Fruit fly (Drosophila melanogaster) whole organism, prepupa: Measurements from ENCODE around the gene sage.

Experiments
- Blimp-1 ChIP-seq: fragments of 200-800 bp; sonication (Bioruptor generic); optimal IDR thresholded peaks from 3 replicates; lab custom pipeline; 2017; ENCODE audit warnings: missing biosample characterization, missing genetic modification characterization, mild to moderate bottlenecking, moderate library complexity, missing genetic modification reagents
- CG10669 ChIP-seq: fragments of 200-800 bp; sonication (Bioruptor generic); optimal IDR thresholded peaks from 3 replicates; lab custom pipeline; 2018; ENCODE audit warnings: missing biosample characterization, mild to moderate bottlenecking, missing genetic modification characterization, moderate library complexity
- CG11902 ChIP-seq: fragments of 200-800 bp; sonication (Bioruptor generic); optimal IDR thresholded peaks from 3 replicates; lab custom pipeline; 2016; ENCODE audit warnings: missing biosample characterization, missing genetic modification characterization
- CG15336 ChIP-seq: fragments of 200-800 bp; sonication (Bioruptor generic); IDR thresholded peaks from 2 replicates; pipeline ENCODE4 v1.3.6; 2022; ENCODE audit warnings: missing biosample characterization, missing genetic modification characterization
- CG1621 ChIP-seq: fragments of 200-800 bp; sonication (Bioruptor generic); optimal IDR thresholded peaks from 3 replicates; lab custom pipeline; 2018; ENCODE audit warnings: missing biosample characterization, mild to moderate bottlenecking, missing genetic modification characterization
- CG16779 ChIP-seq: fragments of 200-800 bp; sonication (Bioruptor generic); optimal IDR thresholded peaks from 3 replicates; lab custom pipeline; 2017; ENCODE audit warnings: missing biosample characterization, mild to moderate bottlenecking, missing genetic modification characterization
- CG3032 ChIP-seq: fragments of 200-800 bp; optimal IDR thresholded peaks from 2 replicates; lab custom pipeline; 2019; ENCODE audit warnings: missing biosample characterization, mild to moderate bottlenecking, missing genetic modification characterization, moderate library complexity
- CG31627 ChIP-seq: fragments of 200-800 bp; sonication (Bioruptor generic); optimal IDR thresholded peaks from 3 replicates; lab custom pipeline; 2016; ENCODE audit warnings: missing biosample characterization, missing genetic modification characterization
- CG32006 ChIP-seq: fragments of 200-800 bp; sonication (Bioruptor generic); optimal IDR thresholded peaks from 3 replicates; lab custom pipeline; 2017; ENCODE audit warnings: missing biosample characterization, mild to moderate bottlenecking, missing genetic modification characterization
- CG34406 ChIP-seq: fragments of 200-800 bp; sonication (Bioruptor generic); optimal IDR thresholded peaks from 3 replicates; lab custom pipeline; 2016; ENCODE audit warnings: missing biosample characterization, missing genetic modification characterization
- CG3919 ChIP-seq: fragments of 200-800 bp; sonication (Bioruptor generic); optimal IDR thresholded peaks from 3 replicates; lab custom pipeline; 2016; ENCODE audit warnings: missing biosample characterization, missing genetic modification characterization
- CG4318 ChIP-seq: fragments of 200-800 bp; sonication (Bioruptor generic); optimal IDR thresholded peaks from 3 replicates; lab custom pipeline; 2017; ENCODE audit warnings: missing biosample characterization, mild to moderate bottlenecking, missing genetic modification characterization
- CG6163 ChIP-seq: fragments of 200-800 bp; sonication (Bioruptor generic); IDR thresholded peaks from 3 replicates; pipeline ENCODE4 v1.3.6; 2022; ENCODE audit warnings: missing biosample characterization, missing genetic modification characterization
- CG6276 ChIP-seq: fragments of 200-800 bp; sonication (Bioruptor generic); optimal IDR thresholded peaks from 2 replicates; lab custom pipeline; 2017; ENCODE audit warnings: missing biosample characterization, mild to moderate bottlenecking, missing genetic modification characterization
- CG6792 ChIP-seq: fragments of 200-800 bp; sonication (Bioruptor generic); optimal IDR thresholded peaks from 3 replicates; lab custom pipeline; 2016; ENCODE audit warnings: missing biosample characterization, missing genetic modification characterization
- CG6808 ChIP-seq: fragments of 200-800 bp; sonication (Bioruptor generic); optimal IDR thresholded peaks from 3 replicates; lab custom pipeline; 2017; ENCODE audit warnings: missing biosample characterization, missing genetic modification characterization, mild to moderate bottlenecking, moderate library complexity, missing genetic modification reagents
- CG6854 ChIP-seq: fragments of 200-800 bp; sonication (Bioruptor generic); optimal IDR thresholded peaks from 2 replicates; lab custom pipeline; 2017; ENCODE audit warnings: missing biosample characterization, mild to moderate bottlenecking, missing genetic modification characterization
- CG7368 ChIP-seq: fragments of 200-800 bp; sonication (Bioruptor generic); optimal IDR thresholded peaks from 3 replicates; lab custom pipeline; 2016; ENCODE audit warnings: missing biosample characterization, missing genetic modification characterization
- CG8319 ChIP-seq: fragments of 200-800 bp; sonication (Bioruptor generic); optimal IDR thresholded peaks from 3 replicates; lab custom pipeline; 2016; ENCODE audit warnings: missing biosample characterization, missing genetic modification characterization
- CG9139 ChIP-seq: fragments of 200-800 bp; sonication (Bioruptor generic); optimal IDR thresholded peaks from 3 replicates; lab custom pipeline; 2017; ENCODE audit warnings: missing biosample characterization, mild to moderate bottlenecking, missing genetic modification characterization
- Eip75B ChIP-seq: fragments of 200-800 bp; sonication (Bioruptor generic); optimal IDR thresholded peaks from 3 replicates; lab custom pipeline; 2016; ENCODE audit warnings: missing biosample characterization, missing genetic modification characterization
- Eip78C ChIP-seq: fragments of 200-800 bp; sonication (Bioruptor generic); peaks from one replicate; lab custom pipeline; 2016; ENCODE audit warnings: missing biosample characterization, missing genetic modification characterization
- Gug ChIP-seq: fragments of 200-800 bp; sonication (Bioruptor generic); IDR thresholded peaks from 2 replicates; pipeline ENCODE4 v1.3.6; 2022; ENCODE audit warnings: missing biosample characterization, missing genetic modification characterization
- Hr38 ChIP-seq: sonication (Bioruptor generic); optimal IDR thresholded peaks from 2 replicates; lab custom pipeline; 2016; ENCODE audit warnings: missing biosample characterization, missing genetic modification characterization
- Hr39 ChIP-seq: fragments of 200-800 bp; sonication (Bioruptor generic); optimal IDR thresholded peaks from 2 replicates; lab custom pipeline; 2016; ENCODE audit warnings: missing biosample characterization, missing genetic modification characterization
- Hr4 ChIP-seq: fragments of 200-800 bp; sonication (Bioruptor generic); optimal IDR thresholded peaks from 3 replicates; lab custom pipeline; 2016; ENCODE audit warnings: missing biosample characterization, missing genetic modification characterization
- Smox ChIP-seq: fragments of 200-800 bp; sonication (Bioruptor generic); optimal IDR thresholded peaks from 3 replicates; lab custom pipeline; 2016; ENCODE audit warnings: missing biosample characterization, missing genetic modification characterization
- Sox102F ChIP-seq: fragments of 200-800 bp; sonication (Bioruptor generic); optimal IDR thresholded peaks from 2 replicates; lab custom pipeline; 2016; ENCODE audit warnings: missing biosample characterization, mild to moderate bottlenecking, missing genetic modification characterization
- Sox14 ChIP-seq: fragments of 200-800 bp; sonication (Bioruptor generic); optimal IDR thresholded peaks from 3 replicates; lab custom pipeline; 2016; ENCODE audit warnings: missing biosample characterization, missing genetic modification characterization
- Sox15 ChIP-seq: fragments of 200-800 bp; sonication (Bioruptor generic); optimal IDR thresholded peaks from 3 replicates; lab custom pipeline; 2016; ENCODE audit warnings: missing biosample characterization, missing genetic modification characterization
- achi ChIP-seq: fragments of 200-800 bp; sonication (Bioruptor generic); optimal IDR thresholded peaks from 3 replicates; lab custom pipeline; 2016; ENCODE audit warnings: missing biosample characterization, missing genetic modification characterization
- acj6 ChIP-seq: fragments of 200-800 bp; sonication (Bioruptor generic); optimal IDR thresholded peaks from 3 replicates; lab custom pipeline; 2016; ENCODE audit warnings: missing biosample characterization, missing genetic modification characterization
- cyc ChIP-seq: fragments of 200-800 bp; sonication (Bioruptor generic); optimal IDR thresholded peaks from 3 replicates; lab custom pipeline; 2016; ENCODE audit warnings: missing biosample characterization, missing genetic modification characterization
- dac ChIP-seq: fragments of 200-800 bp; sonication (Bioruptor generic); optimal IDR thresholded peaks from 2 replicates; lab custom pipeline; 2017; ENCODE audit warnings: missing biosample characterization, mild to moderate bottlenecking, missing genetic modification characterization
- dsx ChIP-seq: fragments of 200-800 bp; optimal IDR thresholded peaks from 3 replicates; lab custom pipeline; 2019; ENCODE audit warnings: missing biosample characterization, mild to moderate bottlenecking, missing genetic modification characterization, moderate library complexity; ENCODE audit not compliant: poor library complexity, severe bottlenecking
- eg ChIP-seq: fragments of 200-800 bp; sonication (Bioruptor generic); IDR thresholded peaks from 3 replicates; pipeline ENCODE4 v1.3.6; 2022; ENCODE audit warnings: missing biosample characterization, missing genetic modification characterization
- fd59A ChIP-seq: fragments of 200-800 bp; sonication (Bioruptor generic); optimal IDR thresholded peaks from 2 replicates; lab custom pipeline; 2017; ENCODE audit warnings: missing biosample characterization, mild to moderate bottlenecking, missing genetic modification characterization, missing genetic modification reagents
- fd85E ChIP-seq: fragments of 200-800 bp; sonication (Bioruptor generic); optimal IDR thresholded peaks from 3 replicates; lab custom pipeline; 2016; ENCODE audit warnings: missing biosample characterization, missing genetic modification characterization
- fkh ChIP-seq: fragments of 200-800 bp; sonication (Bioruptor generic); optimal IDR thresholded peaks from 3 replicates; lab custom pipeline; 2017; ENCODE audit warnings: missing biosample characterization, mild to moderate bottlenecking, missing genetic modification characterization, moderate library complexity
- lz ChIP-seq: fragments of 200-800 bp; sonication (Bioruptor generic); optimal IDR thresholded peaks from 3 replicates; lab custom pipeline; 2016; ENCODE audit warnings: missing biosample characterization, missing genetic modification characterization
- net ChIP-seq: fragments of 200-800 bp; sonication (Bioruptor generic); optimal IDR thresholded peaks from 3 replicates; lab custom pipeline; 2016; ENCODE audit warnings: missing biosample characterization, missing genetic modification characterization
- pdm3 ChIP-seq: fragments of 200-800 bp; sonication (Bioruptor generic); optimal IDR thresholded peaks from 3 replicates; lab custom pipeline; 2016; ENCODE audit warnings: missing biosample characterization, missing genetic modification characterization
- salr ChIP-seq, 2 experiments: fragments of 200-800 bp; sonication (Bioruptor generic); optimal IDR thresholded peaks; 3 replicates each; lab custom pipeline; 2016 to 2018; ENCODE audit warnings: missing biosample characterization in 2 of 2, missing genetic modification characterization in 2 of 2, mild to moderate bottlenecking in 1 of 2

The sage gene

dm6 chr3R:9224807-9225206 lies 39.1 kb downstream of the sage start (continued):
- TF ChIP-seq CG34406 (GFP tag; lab: Kevin White, UChicago) (peak; percentile 53), acj6 (GFP tag; lab: Kevin White, UChicago) (peak; percentile 62), CG6854 (GFP tag; lab: Kevin White, UChicago) (no peak), Smox (GFP tag; lab: Kevin White, UChicago) (peak; percentile 15)

dm6 chr3R:9222355-9222754 lies 41.6 kb downstream of the sage start:
- TF ChIP-seq CG6854 (GFP tag; lab: Kevin White, UChicago) = peak; percentile 54
- TF ChIP-seq Eip78C (GFP tag; lab: Kevin White, UChicago) = peak; percentile 33
- TF ChIP-seq CG6163 (GFP tag; lab: Robert Waterston, UW) = peak; percentile 20; the same call in 1 of the 3 replicates
- peak; percentile 5 for TF ChIP-seq CG10669 (GFP tag; lab: Kevin White, UChicago)
- TF ChIP-seq eg (GFP tag; lab: Robert Waterston, UW) = peak; percentile 64; the same call in 2 of the 3 replicates
- peak; percentile 70 for TF ChIP-seq CG6276
- TF ChIP-seq CG6808 (GFP tag; lab: Kevin White, UChicago) = peak; percentile 0
- TF ChIP-seq Eip75B (GFP tag; lab: Kevin White, UChicago) = no peak
- no peak for TF ChIP-seq dac (GFP tag; lab: Kevin White, UChicago)
- TF ChIP-seq Sox15 (GFP tag; lab: Kevin White, UChicago) = no peak
- peak; percentile 33; the same call in 1 of the 2 replicates for TF ChIP-seq CG15336 (GFP tag; lab: Robert Waterston, UW)

dm6 chr3R:9220064-9220864 lies 43.7 kb downstream of the sage start:
- TF ChIP-seq CG11902 (GFP tag; lab: Kevin White, UChicago) = peak; percentile 52
- peak; percentile 64 for TF ChIP-seq fkh (GFP tag; lab: Kevin White, UChicago)
- TF ChIP-seq CG1621 (tag; lab: Kevin White, UChicago) = peak; percentile 60
- TF ChIP-seq CG6854 (GFP tag; lab: Kevin White, UChicago) = peak; percentile 29
- peak; percentile 52 for TF ChIP-seq CG3919 (GFP tag; lab: Kevin White, UChicago)
- TF ChIP-seq Sox102F (GFP tag; lab: Kevin White, UChicago) = peak; percentile 67
- TF ChIP-seq cyc (GFP tag; lab: Kevin White, UChicago) = peak; percentile 70
- peak; percentile 75 for TF ChIP-seq Eip75B (GFP tag; lab: Kevin White, UChicago)
- TF ChIP-seq salr (GFP tag; optimal IDR thresholded peaks at IDR 0.05; lab: Kevin White, UChicago) = peak in 1 of 2 experiments; percentile 84
- TF ChIP-seq achi (GFP tag; lab: Kevin White, UChicago) = peak; percentile 52
- no peak for TF ChIP-seq Blimp-1 (GFP tag; lab: Kevin White, UChicago)
- TF ChIP-seq CG6792 (GFP tag; lab: Kevin White, UChicago) = peak; percentile 71
- TF ChIP-seq CG3032 (tag; lab: Kevin White, UChicago) = peak; percentile 44
- peak; percentile 19 for TF ChIP-seq CG7368 (GFP tag; lab: Kevin White, UChicago)
- peak; percentile 68 for TF ChIP-seq Sox14
- peak; percentile 73 for TF ChIP-seq CG34406 (GFP tag; lab: Kevin White, UChicago)
- TF ChIP-seq CG15336 (GFP tag; lab: Robert Waterston, UW) = peak; percentile 86
- no peak for TF ChIP-seq CG4318
- TF ChIP-seq net (GFP tag; lab: Kevin White, UChicago) = peak; percentile 63
- peak; percentile 82 for TF ChIP-seq CG31627 (GFP tag; lab: Kevin White, UChicago)
- peak; percentile 93 for TF ChIP-seq Eip78C (GFP tag; lab: Kevin White, UChicago)
- 0 out of 2 replicates have a peak, but pooled peaks have one; percentile 26 for TF ChIP-seq Gug
- TF ChIP-seq CG16779 (tag; lab: Kevin White, UChicago) = peak; percentile 76
- TF ChIP-seq Smox (GFP tag; lab: Kevin White, UChicago) = peak; percentile 76
- peak; percentile 82 for TF ChIP-seq Hr39 (GFP tag; lab: Kevin White, UChicago)
- TF ChIP-seq CG6276 = peak; percentile 81
- peak; percentile 71 for TF ChIP-seq dsx (GFP tag; lab: Kevin White, UChicago)
- peak; percentile 3 for TF ChIP-seq Hr4
- TF ChIP-seq eg (GFP tag; lab: Robert Waterston, UW) = peak; percentile 89
- peak; percentile 56 for TF ChIP-seq Sox15 (GFP tag; lab: Kevin White, UChicago)
- peak; percentile 42 for TF ChIP-seq fd59A
- peak; percentile 78 for TF ChIP-seq lz (GFP tag; lab: Kevin White, UChicago)
- peak; percentile 84 for TF ChIP-seq CG6163 (GFP tag; lab: Robert Waterston, UW)
- peak; percentile 60 for TF ChIP-seq CG6808 (GFP tag; lab: Kevin White, UChicago)
- TF ChIP-seq CG8319 (GFP tag; lab: Kevin White, UChicago) = peak; percentile 44
- no peak for TF ChIP-seq fd85E (GFP tag; lab: Kevin White, UChicago)
- peak; percentile 64 for TF ChIP-seq acj6 (GFP tag; lab: Kevin White, UChicago)
- TF ChIP-seq CG9139 (GFP tag; lab: Kevin White, UChicago) = peak; percentile 75
- no peak for TF ChIP-seq Hr38 (GFP tag; lab: Kevin White, UChicago)
- peak; percentile 70 for TF ChIP-seq pdm3 (GFP tag; lab: Kevin White, UChicago)
- TF ChIP-seq CG32006 (GFP tag; lab: Kevin White, UChicago) = peak; percentile 46
